Fruit fly (Drosophila melanogaster) whole organism, embryonic: ENCODE data around the gene Nup358.

ENCODE experiments used
- Ada2b ChIP-seq: fragments of 200-800 bp; sonication (Bioruptor generic); IDR thresholded peaks from 2 replicates; pipeline ENCODE4 v1.3.6; 2022; ENCODE audit warnings: missing biosample characterization, missing genetic modification characterization
- Asciz ChIP-seq: fragments of 200-800 bp; sonication (Bioruptor generic); optimal IDR thresholded peaks from 2 replicates; lab custom pipeline; 2017; ENCODE audit warnings: missing biosample characterization, mild to moderate bottlenecking, missing genetic modification characterization, missing genetic modification reagents
- Bteb2 ChIP-seq: fragments of 200-800 bp; sonication (Bioruptor generic); optimal IDR thresholded peaks from 2 replicates; lab custom pipeline; 2016; ENCODE audit warnings: missing biosample characterization, missing genetic modification characterization
- CG12219 ChIP-seq: fragments of 200-800 bp; sonication (Bioruptor generic); optimal IDR thresholded peaks from 3 replicates; lab custom pipeline; 2018; ENCODE audit warnings: missing biosample characterization, mild to moderate bottlenecking, missing genetic modification characterization
- CG12299 ChIP-seq: fragments of 200-800 bp; sonication (Bioruptor generic); optimal IDR thresholded peaks from 2 replicates; lab custom pipeline; 2018; ENCODE audit warnings: missing biosample characterization, mild to moderate bottlenecking, missing genetic modification characterization
- CG13775 ChIP-seq: fragments of 200-800 bp; sonication (Bioruptor generic); optimal IDR thresholded peaks from 3 replicates; lab custom pipeline; 2017; ENCODE audit warnings: missing biosample characterization, mild to moderate bottlenecking, missing genetic modification characterization
- CG14667 ChIP-seq: fragments of 200-800 bp; sonication (Bioruptor generic); IDR thresholded peaks from 2 replicates; pipeline ENCODE4 v1.3.6; 2022; ENCODE audit warnings: missing biosample characterization, missing genetic modification characterization
- CG16815 ChIP-seq: fragments of 200-800 bp; sonication (Bioruptor generic); optimal IDR thresholded peaks from 3 replicates; lab custom pipeline; 2017; ENCODE audit warnings: missing biosample characterization, mild to moderate bottlenecking, missing genetic modification characterization
- CG16863 ChIP-seq: fragments of 200-800 bp; sonication (Bioruptor generic); optimal IDR thresholded peaks from 3 replicates; lab custom pipeline; 2016; ENCODE audit warnings: missing biosample characterization, missing genetic modification characterization
- CG17359 ChIP-seq: fragments of 200-800 bp; sonication (Bioruptor generic); optimal IDR thresholded peaks from 3 replicates; lab custom pipeline; 2018; ENCODE audit warnings: missing biosample characterization, mild to moderate bottlenecking, missing genetic modification characterization, moderate library complexity
- CG18619 ChIP-seq: fragments of 200-800 bp; sonication (Bioruptor generic); optimal IDR thresholded peaks from 3 replicates; lab custom pipeline; 2017; ENCODE audit warnings: missing biosample characterization, mild to moderate bottlenecking, missing genetic modification characterization
- CG31365 ChIP-seq: fragments of 200-800 bp; sonication (Bioruptor generic); optimal IDR thresholded peaks from 2 replicates; lab custom pipeline; 2018; ENCODE audit warnings: missing biosample characterization, mild to moderate bottlenecking, missing genetic modification characterization
- CG31388 ChIP-seq: fragments of 200-800 bp; sonication (Bioruptor generic); optimal IDR thresholded peaks from 2 replicates; lab custom pipeline; 2016; ENCODE audit warnings: missing biosample characterization, missing genetic modification characterization
- CG31441 ChIP-seq: fragments of 200-800 bp; sonication (Bioruptor generic); IDR thresholded peaks from 2 replicates; pipeline ENCODE4 v1.3.6; 2022; ENCODE audit warnings: missing biosample characterization, missing genetic modification characterization
- CG34422 ChIP-seq: fragments of 200-800 bp; sonication (Bioruptor generic); IDR thresholded peaks from 3 replicates; pipeline ENCODE4 v1.3.6; 2022; ENCODE audit warnings: missing biosample characterization, missing genetic modification characterization
- CG4707 ChIP-seq: fragments of 200-800 bp; sonication (Bioruptor generic); optimal IDR thresholded peaks from 2 replicates; lab custom pipeline; 2018; ENCODE audit warnings: missing biosample characterization, mild to moderate bottlenecking, missing genetic modification characterization, moderate library complexity
- CG5180 ChIP-seq: fragments of 200-800 bp; sonication (Bioruptor generic); optimal IDR thresholded peaks from 3 replicates; lab custom pipeline; 2017; ENCODE audit warnings: missing biosample characterization, missing genetic modification characterization, mild to moderate bottlenecking, moderate library complexity, missing genetic modification reagents
- CG6683 ChIP-seq: fragments of 200-800 bp; sonication (Bioruptor generic); optimal IDR thresholded peaks from 2 replicates; lab custom pipeline; 2017; ENCODE audit warnings: missing biosample characterization, mild to moderate bottlenecking, missing genetic modification characterization, missing genetic modification reagents
- CG8924 ChIP-seq: fragments of 200-800 bp; optimal IDR thresholded peaks from 3 replicates; lab custom pipeline; 2019; ENCODE audit warnings: missing biosample characterization, mild to moderate bottlenecking, missing genetic modification characterization, moderate library complexity
- CkIIα-i1 ChIP-seq: fragments of 200-800 bp; sonication (Bioruptor generic); IDR thresholded peaks from 2 replicates; pipeline ENCODE4 v1.3.6; 2022; ENCODE audit warnings: missing biosample characterization, missing genetic modification characterization
- CoRest ChIP-seq: fragments of 200-800 bp; sonication (Bioruptor generic); optimal IDR thresholded peaks from 3 replicates; lab custom pipeline; 2018; ENCODE audit warnings: missing biosample characterization, mild to moderate bottlenecking, missing genetic modification characterization, moderate library complexity
- D19B ChIP-seq: fragments of 200-800 bp; sonication (Bioruptor generic); optimal IDR thresholded peaks from 2 replicates; lab custom pipeline; 2017; ENCODE audit warnings: missing biosample characterization, mild to moderate bottlenecking, missing genetic modification characterization
- Deaf1 ChIP-seq: fragments of 200-800 bp; optimal IDR thresholded peaks from 3 replicates; lab custom pipeline; 2019; ENCODE audit warnings: missing biosample characterization, mild to moderate bottlenecking, missing genetic modification characterization, moderate library complexity
- Dip2 ChIP-seq: fragments of 200-800 bp; sonication (Bioruptor generic); IDR thresholded peaks from 2 replicates; pipeline ENCODE4 v1.3.6; 2022; ENCODE audit warnings: missing biosample characterization, missing genetic modification characterization
- Dp ChIP-seq: fragments of 200-800 bp; sonication (Bioruptor generic); optimal IDR thresholded peaks from 2 replicates; lab custom pipeline; 2018; ENCODE audit warnings: missing biosample characterization, mild to moderate bottlenecking, missing genetic modification characterization, moderate library complexity
- Hr3 ChIP-seq: fragments of 200-800 bp; sonication (Bioruptor generic); optimal IDR thresholded peaks from 3 replicates; lab custom pipeline; 2016; ENCODE audit warnings: missing biosample characterization, missing genetic modification characterization
- Kr ChIP-seq: fragments of 200-800 bp; sonication (Bioruptor generic); optimal IDR thresholded peaks from 2 replicates; lab custom pipeline; 2017; ENCODE audit warnings: missing biosample characterization, mild to moderate bottlenecking, missing genetic modification characterization
- Lpt ChIP-seq: fragments of >200 bp; optimal IDR thresholded peaks from 2 replicates; lab custom pipeline; 2018; ENCODE audit warnings: missing biosample characterization, missing genetic modification characterization
- Max ChIP-seq: fragments of 200-800 bp; sonication (Bioruptor generic); optimal IDR thresholded peaks from 2 replicates; lab custom pipeline; 2016; ENCODE audit warnings: missing biosample characterization, mild to moderate bottlenecking, missing genetic modification characterization
- Ptx1 ChIP-seq: fragments of 200-800 bp; sonication (Bioruptor generic); IDR thresholded peaks from 2 replicates; pipeline ENCODE4 v1.3.6; 2022; ENCODE audit warnings: missing biosample characterization, missing genetic modification characterization
- Rx ChIP-seq: fragments of 200-800 bp; sonication (Bioruptor generic); IDR thresholded peaks from 2 replicates; pipeline ENCODE4 v1.3.6; 2022; ENCODE audit warnings: missing biosample characterization, missing genetic modification characterization
- Trl ChIP-seq, 3 experiments: fragments of >200 bp in 2 of 3; fragments of 200-800 bp in 1 of 3; sonication (Bioruptor generic) in 1 of 3; optimal IDR thresholded peaks; 2 replicates in 1 of 3; 3 replicates in 2 of 3; lab custom pipeline; 2016 to 2017; ENCODE audit warnings: missing biosample characterization in 1 of 3, missing genetic modification characterization in 1 of 3
- Xrp1 ChIP-seq: fragments of 200-800 bp; sonication (Bioruptor generic); IDR thresholded peaks from 2 replicates; pipeline ENCODE4 v1.3.6; 2022; ENCODE audit warnings: missing biosample characterization, missing genetic modification characterization
- aop ChIP-seq: fragments of 200-800 bp; sonication (Bioruptor generic); IDR thresholded peaks from 2 replicates; pipeline ENCODE4 v1.3.6; 2022; ENCODE audit warnings: missing biosample characterization, missing genetic modification characterization
- ash1 ChIP-seq: fragments of 200-800 bp; sonication (Bioruptor generic); optimal IDR thresholded peaks from 2 replicates; lab custom pipeline; 2018; ENCODE audit warnings: missing biosample characterization, mild to moderate bottlenecking, missing genetic modification characterization
- az2 ChIP-seq: fragments of 200-800 bp; sonication (Bioruptor generic); optimal IDR thresholded peaks from 3 replicates; lab custom pipeline; 2016; ENCODE audit warnings: missing biosample characterization, missing genetic modification characterization
- corto ChIP-seq: fragments of 200-800 bp; sonication (Bioruptor generic); optimal IDR thresholded peaks from 2 replicates; lab custom pipeline; 2016; ENCODE audit warnings: missing biosample characterization, mild to moderate bottlenecking, missing genetic modification characterization, moderate library complexity
- dysf ChIP-seq: fragments of 200-800 bp; sonication (Bioruptor generic); IDR thresholded peaks from 3 replicates; pipeline ENCODE4 v1.3.6; 2022; ENCODE audit warnings: missing biosample characterization, missing genetic modification characterization
- eve ChIP-seq, 2 experiments: fragments of >200 bp; optimal IDR thresholded peaks; 2 replicates each; lab custom pipeline; 2017; ENCODE audit warnings: missing biosample characterization in 2 of 2, missing genetic modification characterization in 2 of 2
- her ChIP-seq: fragments of 200-800 bp; sonication (Bioruptor generic); optimal IDR thresholded peaks from 2 replicates; lab custom pipeline; 2016; ENCODE audit warnings: missing biosample characterization, missing genetic modification characterization
- hkb ChIP-seq, 2 experiments: fragments of 200-800 bp in 1 of 2; fragments of >200 bp in 1 of 2; sonication (Bioruptor generic) in 1 of 2; IDR thresholded peaks in 1 of 2; optimal IDR thresholded peaks in 1 of 2; 2 replicates each; pipeline versions ENCODE4 v1.3.6 to Lab custom; 2017 to 2022; ENCODE audit warnings: missing biosample characterization in 1 of 2, missing genetic modification characterization in 1 of 2
- jing ChIP-seq: fragments of 200-800 bp; sonication (Bioruptor generic); optimal IDR thresholded peaks from 2 replicates; lab custom pipeline; 2018; ENCODE audit warnings: missing biosample characterization, mild to moderate bottlenecking, missing genetic modification characterization
- lbe ChIP-seq: fragments of 200-800 bp; sonication (Bioruptor generic); optimal IDR thresholded peaks from 2 replicates; lab custom pipeline; 2016; ENCODE audit warnings: missing biosample characterization, mild to moderate bottlenecking, missing genetic modification characterization
- slp2 ChIP-seq: fragments of 200-800 bp; sonication (Bioruptor generic); optimal IDR thresholded peaks from 2 replicates; lab custom pipeline; 2016; ENCODE audit warnings: missing biosample characterization, missing genetic modification characterization
- ssp ChIP-seq: fragments of 200-800 bp; sonication (Bioruptor generic); IDR thresholded peaks from 2 replicates; pipeline ENCODE4 v1.3.6; 2022; ENCODE audit warnings: missing biosample characterization, missing genetic modification characterization
- trh ChIP-seq: fragments of 200-800 bp; sonication (Bioruptor generic); optimal IDR thresholded peaks from 2 replicates; lab custom pipeline; 2016; ENCODE audit warnings: missing biosample characterization, missing genetic modification characterization
- ttk ChIP-seq: fragments of 200-800 bp; sonication (Bioruptor generic); IDR thresholded peaks from 2 replicates; pipeline ENCODE4 v2.1.2; 2022; ENCODE audit warnings: missing biosample characterization, missing genetic modification characterization
- unpg ChIP-seq: fragments of 200-800 bp; sonication (Bioruptor generic); optimal IDR thresholded peaks from 3 replicates; lab custom pipeline; 2018; ENCODE audit warnings: missing biosample characterization, mild to moderate bottlenecking, missing genetic modification characterization, moderate library complexity
- zen ChIP-seq: fragments of 200-800 bp; sonication (Bioruptor generic); optimal IDR thresholded peaks from 3 replicates; lab custom pipeline; 2018; ENCODE audit warnings: missing biosample characterization, mild to moderate bottlenecking, missing genetic modification characterization, moderate library complexity

The Nup358 gene

DNA sequence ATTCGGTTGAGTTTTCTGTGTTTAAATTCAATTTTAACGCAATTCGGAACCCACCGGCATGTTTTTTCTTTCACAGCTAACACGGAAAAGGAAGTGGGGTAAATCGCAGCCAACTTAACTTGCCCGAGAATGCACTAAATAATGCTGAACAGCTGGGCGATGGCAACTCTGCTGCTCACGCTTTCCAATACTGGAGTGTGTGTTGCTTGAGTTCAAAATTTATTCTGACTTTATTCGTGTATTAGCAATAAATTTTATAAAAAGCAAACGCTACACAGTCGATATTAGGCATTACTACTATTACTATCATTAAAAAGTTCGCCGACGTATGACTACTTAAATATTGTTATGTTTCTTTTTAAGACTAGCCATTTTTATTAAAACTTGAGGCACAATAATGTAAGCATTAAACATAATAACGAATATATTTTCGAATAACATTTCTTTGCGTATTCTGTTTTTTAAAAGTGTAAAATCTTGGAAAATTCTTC is 1.7 kb upstream of the Nup358 start, which contains the start of the genes RpS27 and Nup37 (continued):
- TF ChIP-seq Xrp1 (GFP tag; lab: Robert Waterston, UW) (peak; percentile 62), CG34422 (GFP tag; lab: Robert Waterston, UW) (peak; percentile 97), Trl (optimal IDR thresholded peaks at IDR 0.05; lab: Kevin White, UChicago) (no peak), Trl (GFP tag; optimal IDR thresholded peaks at IDR 0.05; lab: Kevin White, UChicago) (peak; percentile 99), CG5180 (GFP tag; lab: Kevin White, UChicago) (peak; percentile 91), lbe (GFP tag; lab: Kevin White, UChicago) (peak; percentile 91), hkb (optimal IDR thresholded peaks at IDR 0.05; lab: Kevin White, UChicago) (no peak), hkb (GFP tag; IDR thresholded peaks at IDR 0.05; lab: Robert Waterston, UW) (peak; percentile 94), Ptx1 (GFP tag; lab: Robert Waterston, UW) (peak; percentile 96), CG6683 (GFP tag; lab: Kevin White, UChicago) (peak; percentile 94), CG8924 (peak; percentile 93), CoRest (tag; lab: Kevin White, UChicago) (peak; percentile 95), ash1 (peak; percentile 99), CG13775 (GFP tag; lab: Kevin White, UChicago) (peak; percentile 99), CG12219 (GFP tag; lab: Kevin White, UChicago) (peak; percentile 95), CG14667 (GFP tag; lab: Robert Waterston, UW) (peak; percentile 93), jing (GFP tag; lab: Kevin White, UChicago) (peak; percentile 94), dysf (GFP tag; lab: Robert Waterston, UW) (peak; percentile 96), unpg (GFP tag; lab: Kevin White, UChicago) (peak; percentile 95), her (peak; percentile 97), CG16863 (GFP tag; lab: Kevin White, UChicago) (peak; percentile 98), CG31441 (peak; percentile 98), CG17359 (tag; lab: Kevin White, UChicago) (peak; percentile 97), CG31365 (tag; lab: Kevin White, UChicago) (peak; percentile 92), CG4707 (GFP tag; lab: Kevin White, UChicago) (peak; percentile 97), CG12299 (tag; lab: Kevin White, UChicago) (peak; percentile 93), D19B (peak; percentile 94), az2 (GFP tag; lab: Kevin White, UChicago) (peak; percentile 95), CG16815 (peak; percentile 95), ssp (peak; percentile 90), Dip2 (GFP tag; lab: Robert Waterston, UW) (0 out of 2 replicates have a peak, but pooled peaks have one; percentile 14), aop (GFP tag; lab: Robert Waterston, UW) (peak; percentile 80; the same call in 1 of the 2 replicates), corto (GFP tag; lab: Kevin White, UChicago) (peak; percentile 71), Deaf1 (tag; lab: Kevin White, UChicago) (peak; percentile 69), zen (tag; lab: Kevin White, UChicago) (peak; percentile 91), Ada2b (GFP tag; lab: Robert Waterston, UW) (peak; percentile 87), eve (GFP tag; optimal IDR thresholded peaks at IDR 0.05; lab: Kevin White, UChicago) (no peak), CG18619 (GFP tag; lab: Kevin White, UChicago) (peak; percentile 99), slp2 (peak; percentile 99), CkIIα-i1 (GFP tag; lab: Robert Waterston, UW) (peak; percentile 87; the same call in 1 of the 2 replicates), Hr3 (peak; percentile 96), ttk (GFP tag; lab: Robert Waterston, UW) (peak; percentile 97), Rx (peak; percentile 98), trh (GFP tag; lab: Kevin White, UChicago) (peak; percentile 98), Kr (peak; percentile 97), Lpt (GFP tag; lab: Kevin White, UChicago) (no peak), Max (GFP tag; lab: Kevin White, UChicago) (peak; percentile 98), CG31388 (peak; percentile 94), Dp (peak; percentile 77), Asciz (GFP tag; lab: Kevin White, UChicago) (peak; percentile 98), Bteb2 (GFP tag; lab: Kevin White, UChicago) (peak; percentile 97)
